Worm (Caenorhabditis elegans) whole organism, young adult: ENCODE measurements around the gene clc-29.
"Not testable (repeated sequence)": the region's sequence is repeated elsewhere in the genome, so short reads cannot be mapped to it uniquely, and the experiment has no call there.

Experiments
- B0336.3 ChIP-seq: fragments of 200-800 bp; sonication (Bioruptor generic); IDR thresholded peaks from 2 replicates; pipeline ENCODE4 v1.3.6; 2022; ENCODE audit warnings: missing genetic modification characterization, missing compliant biosample characterization
- C06A6.2 ChIP-seq: fragments of 200-800 bp; sonication (Bioruptor generic); conservative IDR thresholded peaks from 2 replicates; pipeline ENCODE4 v1.3.6; 2022; ENCODE audit warnings: missing genetic modification characterization, missing compliant biosample characterization
- F39B2.1 ChIP-seq: fragments of 200-800 bp; sonication (Bioruptor generic); IDR thresholded peaks from 2 replicates; pipeline ENCODE4 v1.3.6; 2022; ENCODE audit warnings: missing genetic modification reagents, missing genetic modification characterization, missing compliant biosample characterization
- Y53G8AR.9 ChIP-seq: fragments of 200-800 bp; sonication (Bioruptor generic); conservative IDR thresholded peaks from 2 replicates; pipeline ENCODE4 v1.3.6; 2022; ENCODE audit warnings: missing genetic modification reagents, missing genetic modification characterization, missing compliant biosample characterization
- Y56A3A.18 ChIP-seq: fragments of 200-800 bp; sonication (Bioruptor generic); IDR thresholded peaks from 2 replicates; pipeline ENCODE4 v1.3.6; 2022; ENCODE audit warnings: missing genetic modification reagents, missing genetic modification characterization, missing compliant biosample characterization
- Y79H2A.3 ChIP-seq: fragments of 200-800 bp; sonication (Bioruptor generic); conservative IDR thresholded peaks from 2 replicates; pipeline ENCODE4 v1.3.6; 2022; ENCODE audit warnings: missing genetic modification reagents, missing genetic modification characterization, missing compliant biosample characterization
- ZK185.1 ChIP-seq: sonication (generic microtip); optimal IDR thresholded peaks from 2 replicates; lab custom pipeline; 2016; ENCODE audit warnings: mild to moderate bottlenecking, missing genetic modification characterization, missing compliant biosample characterization; ENCODE audit not compliant: poor library complexity, severe bottlenecking
- akir-1 ChIP-seq: fragments of 200-800 bp; sonication (Bioruptor generic); optimal IDR thresholded peaks from 2 replicates; lab custom pipeline; 2018; ENCODE audit warnings: mild to moderate bottlenecking, missing genetic modification characterization, moderate library complexity, missing compliant biosample characterization
- attf-5 ChIP-seq: fragments of 200-800 bp; sonication (Bioruptor generic); optimal IDR thresholded peaks from 2 replicates; lab custom pipeline; 2018; ENCODE audit warnings: mild to moderate bottlenecking, missing genetic modification characterization, missing compliant biosample characterization
- attf-6 ChIP-seq: fragments of 200-800 bp; sonication (Bioruptor generic); IDR thresholded peaks from 2 replicates; pipeline ENCODE4 v1.3.6; 2022; ENCODE audit warnings: missing genetic modification reagents, missing genetic modification characterization, missing compliant biosample characterization
- ceh-27 ChIP-seq: fragments of 200-800 bp; sonication (Bioruptor generic); optimal IDR thresholded peaks from 2 replicates; lab custom pipeline; 2018; ENCODE audit warnings: mild to moderate bottlenecking, missing genetic modification characterization, moderate library complexity, missing compliant biosample characterization
- ceh-91 ChIP-seq: fragments of 200-800 bp; sonication (Bioruptor generic); IDR thresholded peaks from 2 replicates; pipeline ENCODE4 v1.3.6; 2022; ENCODE audit warnings: missing genetic modification reagents, missing genetic modification characterization, missing compliant biosample characterization
- chd-7 ChIP-seq: sonication (generic microtip); optimal IDR thresholded peaks from 2 replicates; lab custom pipeline; 2016; ENCODE audit warnings: mild to moderate bottlenecking, missing genetic modification characterization, moderate library complexity, missing compliant biosample characterization
- dox-1 ChIP-seq: fragments of 200-800 bp; sonication (Bioruptor generic); IDR thresholded peaks from 2 replicates; pipeline ENCODE4 v1.3.6; 2022; ENCODE audit warnings: missing genetic modification reagents, missing genetic modification characterization, missing compliant biosample characterization
- dpff-1 ChIP-seq: sonication (generic microtip); optimal IDR thresholded peaks from 2 replicates; lab custom pipeline; 2017; ENCODE audit warnings: mild to moderate bottlenecking, missing genetic modification characterization, missing compliant biosample characterization
- efl-1 ChIP-seq: fragments of 150-350 bp; optimal IDR thresholded peaks from 2 replicates; lab custom pipeline; 2014; ENCODE audit warnings: missing biosample characterization, missing genetic modification reagents, missing genetic modification characterization
- ets-4 ChIP-seq: fragments of 200-800 bp; sonication (Bioruptor generic); optimal IDR thresholded peaks from 2 replicates; lab custom pipeline; 2018; ENCODE audit warnings: mild to moderate bottlenecking, missing genetic modification characterization, missing compliant biosample characterization
- fkh-3 ChIP-seq: sonication (generic microtip); optimal IDR thresholded peaks from 2 replicates; lab custom pipeline; 2016; ENCODE audit warnings: mild to moderate bottlenecking, missing genetic modification characterization, missing compliant biosample characterization
- hlh-12 ChIP-seq: sonication (generic microtip); optimal IDR thresholded peaks from 2 replicates; lab custom pipeline; 2016; ENCODE audit warnings: missing genetic modification characterization, missing compliant biosample characterization
- hrde-1 ChIP-seq: sonication (generic microtip); optimal IDR thresholded peaks from 2 replicates; lab custom pipeline; 2016; ENCODE audit warnings: missing genetic modification characterization, mild to moderate bottlenecking, missing compliant biosample characterization, moderate library complexity, missing genotype, missing genetic modification reagents, borderline replicate concordance
- hsf-1 ChIP-seq: fragments of 200-800 bp; sonication (Bioruptor generic); IDR thresholded peaks from 2 replicates; pipeline ENCODE4 v1.3.6; 2022; ENCODE audit warnings: missing genetic modification reagents, missing genetic modification characterization, missing compliant biosample characterization
- lin-26 ChIP-seq: fragments of 200-800 bp; sonication (Bioruptor generic); IDR thresholded peaks from 2 replicates; pipeline ENCODE4 v1.3.6; 2022; ENCODE audit warnings: missing genetic modification reagents, missing genetic modification characterization, missing compliant biosample characterization
- lin-35 ChIP-seq, 3 experiments: fragments of 150-350 bp in 2 of 3; sonication (generic microtip) in 1 of 3; optimal IDR thresholded peaks; 2 replicates each; lab custom pipeline; 2014 to 2018; ENCODE audit warnings: missing biosample characterization in 3 of 3, missing genetic modification characterization in 3 of 3, missing genetic modification reagents in 3 of 3
- lin-40 ChIP-seq: sonication (generic microtip); optimal IDR thresholded peaks from 2 replicates; lab custom pipeline; 2016; ENCODE audit warnings: missing genetic modification characterization, mild to moderate bottlenecking, missing compliant biosample characterization, missing genotype, missing genetic modification reagents
- lir-1 ChIP-seq: fragments of 200-800 bp; sonication (Bioruptor generic); conservative IDR thresholded peaks from 2 replicates; pipeline ENCODE4 v1.3.6; 2022; ENCODE audit warnings: missing genetic modification reagents, missing genetic modification characterization, missing compliant biosample characterization
- lsl-1 ChIP-seq: fragments of 200-800 bp; sonication (Bioruptor generic); optimal IDR thresholded peaks from 2 replicates; lab custom pipeline; 2018; ENCODE audit warnings: mild to moderate bottlenecking, missing genetic modification characterization, moderate library complexity, missing compliant biosample characterization
- lsy-27 ChIP-seq: sonication (generic microtip); optimal IDR thresholded peaks from 2 replicates; lab custom pipeline; 2017; ENCODE audit warnings: missing genetic modification characterization, mild to moderate bottlenecking, missing compliant biosample characterization, antibody characterized with exemption, missing genotype, borderline replicate concordance; ENCODE audit not compliant: insufficient read depth
- madf-3 ChIP-seq: fragments of 200-800 bp; sonication (Bioruptor generic); IDR thresholded peaks from 2 replicates; pipeline ENCODE4 v1.3.6; 2022; ENCODE audit warnings: missing genetic modification reagents, missing genetic modification characterization, missing compliant biosample characterization
- mcd-1 ChIP-seq: fragments of 200-800 bp; sonication (Bioruptor generic); IDR thresholded peaks from 2 replicates; pipeline ENCODE4 v1.3.6; 2022; ENCODE audit warnings: missing genetic modification reagents, missing genetic modification characterization, missing compliant biosample characterization
- nfya-1 ChIP-seq: sonication (generic microtip); optimal IDR thresholded peaks from 2 replicates; lab custom pipeline; 2017; ENCODE audit warnings: antibody characterized with exemption, missing compliant biosample characterization, missing genetic modification characterization, borderline replicate concordance; ENCODE audit not compliant: insufficient read depth
- nfyb-1 ChIP-seq: fragments of 200-800 bp; sonication (Bioruptor generic); IDR thresholded peaks from 2 replicates; pipeline ENCODE4 v1.3.6; 2022; ENCODE audit warnings: missing genetic modification reagents, missing genetic modification characterization, missing compliant biosample characterization
- nhr-120 ChIP-seq: fragments of 200-800 bp; sonication (Bioruptor generic); IDR thresholded peaks from 2 replicates; pipeline ENCODE4 v1.3.6; 2022; ENCODE audit warnings: missing genetic modification characterization, missing compliant biosample characterization
- nhr-90 ChIP-seq: sonication (generic microtip); optimal IDR thresholded peaks from 2 replicates; lab custom pipeline; 2016; ENCODE audit warnings: missing genotype, mild to moderate bottlenecking, missing genetic modification characterization, missing compliant biosample characterization
- sea-2 ChIP-seq: fragments of 200-800 bp; sonication (Bioruptor generic); IDR thresholded peaks from 2 replicates; pipeline ENCODE4 v1.3.6; 2022; ENCODE audit warnings: missing genetic modification characterization, missing compliant biosample characterization

Gene clc-29

DNA sequence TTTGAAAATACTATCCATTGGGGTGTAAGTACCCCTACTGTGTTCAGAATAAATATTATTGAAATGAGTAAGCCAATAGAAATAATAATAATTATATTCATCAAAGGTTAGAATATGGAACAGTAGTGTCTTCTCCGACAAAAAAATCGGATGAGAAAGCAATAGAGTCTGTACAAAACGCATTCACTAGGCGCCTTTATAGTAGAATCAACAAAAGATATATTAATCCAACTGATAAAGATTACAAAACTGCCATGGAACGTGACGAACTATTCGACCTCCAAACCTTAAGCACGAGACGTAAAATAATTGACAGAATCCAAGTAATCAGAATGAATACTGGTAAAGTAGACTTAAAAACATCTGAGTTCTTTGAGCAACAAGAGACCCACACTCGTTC is at the start of gene clc-29:
Gene clc-29 (minus strand): TSS at position 101 of the 400 bp plus-strand sequence.
- TF ChIP-seq nfya-1 (tag; lab: Kevin White, UChicago); lin-35 (GFP tag; optimal IDR thresholded peaks at IDR 0.05; lab: Kevin White, UChicago); efl-1 (GFP tag; lab: Kevin White, UChicago): not testable (repeated sequence)

DNA sequence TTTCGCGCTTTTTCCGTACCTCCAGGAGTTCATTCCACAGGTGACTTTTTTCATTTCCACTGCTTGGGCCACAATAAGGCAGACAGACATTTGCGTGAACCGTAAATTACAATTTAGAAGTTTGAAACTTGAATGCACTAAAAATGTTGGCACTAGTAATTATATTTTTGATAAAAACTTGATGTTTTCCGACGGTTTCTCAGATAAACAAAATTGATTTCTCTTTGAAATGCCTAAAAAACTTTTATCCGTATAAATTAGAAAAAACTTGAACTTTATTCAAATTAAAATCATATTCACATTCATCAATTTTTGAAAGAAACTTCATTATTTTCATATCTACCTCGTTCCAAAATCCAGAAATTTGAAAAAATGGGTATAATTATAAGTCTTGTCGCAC is 48.0 kb upstream of the clc-29 start, which contains the start of gene ZK353.3:
Gene ZK353.3 (plus strand): TSS at position 301 of the 400 bp plus-strand sequence.
- TF ChIP-seq dpff-1 (tag; lab: Kevin White, UChicago) (no peak), B0336.3 (GFP tag; lab: Robert Waterston, UW) (no peak), lin-40 (no peak), chd-7 (tag; lab: Kevin White, UChicago) (no peak), Y79H2A.3 (no peak), hrde-1 (tag; lab: Kevin White, UChicago) (no peak), lin-26 (no peak), mcd-1 (no peak), akir-1 (GFP tag; lab: Kevin White, UChicago) (no peak), nfyb-1 (no peak), ceh-91 (GFP tag; lab: Robert Waterston, UW) (no peak), F39B2.1 (GFP tag; lab: Robert Waterston, UW) (no peak), dox-1 (GFP tag; lab: Robert Waterston, UW) (no peak), ets-4 (GFP tag; lab: Kevin White, UChicago) (no peak)

DNA sequence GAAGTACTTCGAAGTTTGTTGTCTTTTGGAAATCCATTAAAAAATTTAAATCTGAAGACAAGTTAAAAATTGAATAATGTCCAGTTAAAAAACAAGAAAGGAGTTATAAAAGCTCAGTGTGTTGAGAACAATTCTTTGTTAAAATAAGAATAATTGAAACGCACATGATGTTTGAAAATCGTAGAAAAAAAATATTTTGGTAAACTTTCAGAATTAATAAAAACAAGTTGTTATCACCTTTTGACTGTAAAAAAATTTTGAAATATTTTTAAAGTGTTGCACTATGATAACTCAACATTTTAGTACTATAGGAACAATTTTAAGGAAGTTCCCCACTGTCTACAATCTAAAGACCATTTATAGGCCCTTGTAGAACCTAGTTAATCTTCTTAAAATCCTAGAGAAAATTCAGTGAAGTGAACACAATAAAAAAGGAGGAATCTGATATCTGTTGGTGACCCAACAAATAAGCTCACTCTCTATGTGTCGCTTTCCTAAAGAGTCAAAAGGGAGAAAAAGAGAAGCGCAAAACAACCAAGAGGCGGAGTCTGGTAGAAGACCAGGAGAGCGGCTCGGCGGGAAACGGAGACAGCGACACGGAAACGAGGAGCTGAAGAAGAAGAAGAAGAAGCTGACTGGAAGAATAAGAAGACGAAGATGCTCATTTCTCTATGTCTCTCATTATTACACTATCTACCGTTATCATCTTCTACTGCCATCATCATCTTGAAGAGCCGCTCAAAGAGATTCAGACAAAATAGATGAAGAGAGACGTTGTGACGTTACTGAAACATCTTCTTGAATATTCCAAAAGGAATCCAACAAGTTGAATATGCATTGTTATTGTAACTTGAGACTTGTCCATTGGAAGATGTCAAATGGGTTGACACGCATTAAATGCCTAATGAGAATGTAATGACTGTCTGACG is 46.9 kb upstream of the clc-29 start, which contains the start of gene ZK353.10:
Gene ZK353.10 (minus strand): TSS at position 51 of the 929 bp plus-strand sequence.
- no peak for TF ChIP-seq fkh-3
- no peak for TF ChIP-seq efl-1 (GFP tag; lab: Kevin White, UChicago)
- TF ChIP-seq ZK185.1 (tag; lab: Kevin White, UChicago): no peak
- TF ChIP-seq hlh-12 (tag; lab: Kevin White, UChicago): no peak
- no peak for TF ChIP-seq lsy-27 (tag; lab: Kevin White, UChicago)
- no peak for TF ChIP-seq dpff-1 (tag; lab: Kevin White, UChicago)
- TF ChIP-seq lsl-1: no peak
- no peak for TF ChIP-seq lir-1
- TF ChIP-seq attf-6 (GFP tag; lab: Robert Waterston, UW): no peak
- TF ChIP-seq Y53G8AR.9 (GFP tag; lab: Robert Waterston, UW): no peak
- TF ChIP-seq sea-2 (GFP tag; lab: Robert Waterston, UW): no peak
- no peak for TF ChIP-seq nhr-90 (tag; lab: Kevin White, UChicago)
- no peak for TF ChIP-seq C06A6.2 (GFP tag; lab: Robert Waterston, UW)
- TF ChIP-seq nhr-120 (GFP tag; lab: Robert Waterston, UW): no peak
- TF ChIP-seq ceh-27 (GFP tag; lab: Kevin White, UChicago): no peak
- TF ChIP-seq madf-3 (GFP tag; lab: Robert Waterston, UW): no peak
- TF ChIP-seq Y56A3A.18 (GFP tag; lab: Robert Waterston, UW): no peak
- TF ChIP-seq B0336.3 (GFP tag; lab: Robert Waterston, UW): no peak
- TF ChIP-seq attf-5 (GFP tag; lab: Kevin White, UChicago): no peak
- no peak for TF ChIP-seq hsf-1 (GFP tag; lab: Robert Waterston, UW)
